Fruit fly (Drosophila melanogaster) whole organism, prepupa: ENCODE results near the gene Sulf1.

Source experiments
- Blimp-1 ChIP-seq: fragments of 200-800 bp; sonication (Bioruptor generic); optimal IDR thresholded peaks from 3 replicates; lab custom pipeline; 2017; ENCODE audit warnings: missing biosample characterization, missing genetic modification characterization, mild to moderate bottlenecking, moderate library complexity, missing genetic modification reagents
- CG10631 ChIP-seq: fragments of 200-800 bp; sonication (Bioruptor generic); optimal IDR thresholded peaks from 2 replicates; lab custom pipeline; 2016; ENCODE audit warnings: missing biosample characterization, missing genetic modification characterization
- CG10669 ChIP-seq: fragments of 200-800 bp; sonication (Bioruptor generic); optimal IDR thresholded peaks from 3 replicates; lab custom pipeline; 2018; ENCODE audit warnings: missing biosample characterization, mild to moderate bottlenecking, missing genetic modification characterization, moderate library complexity
- CG11294 ChIP-seq: fragments of 200-800 bp; sonication (Bioruptor generic); IDR thresholded peaks from 2 replicates; pipeline ENCODE4 v1.3.6; 2022; ENCODE audit warnings: missing biosample characterization, missing genetic modification characterization
- CG11762 ChIP-seq: fragments of 200-800 bp; sonication (Bioruptor generic); optimal IDR thresholded peaks from 3 replicates; lab custom pipeline; 2016; ENCODE audit warnings: missing biosample characterization, missing genetic modification characterization; ENCODE audit not compliant: insufficient read depth
- CG16779 ChIP-seq: fragments of 200-800 bp; sonication (Bioruptor generic); optimal IDR thresholded peaks from 3 replicates; lab custom pipeline; 2017; ENCODE audit warnings: missing biosample characterization, mild to moderate bottlenecking, missing genetic modification characterization
- CG3032 ChIP-seq: fragments of 200-800 bp; optimal IDR thresholded peaks from 2 replicates; lab custom pipeline; 2019; ENCODE audit warnings: missing biosample characterization, mild to moderate bottlenecking, missing genetic modification characterization, moderate library complexity
- CG31627 ChIP-seq: fragments of 200-800 bp; sonication (Bioruptor generic); optimal IDR thresholded peaks from 3 replicates; lab custom pipeline; 2016; ENCODE audit warnings: missing biosample characterization, missing genetic modification characterization
- CG32006 ChIP-seq: fragments of 200-800 bp; sonication (Bioruptor generic); optimal IDR thresholded peaks from 3 replicates; lab custom pipeline; 2017; ENCODE audit warnings: missing biosample characterization, mild to moderate bottlenecking, missing genetic modification characterization
- CG3919 ChIP-seq: fragments of 200-800 bp; sonication (Bioruptor generic); optimal IDR thresholded peaks from 3 replicates; lab custom pipeline; 2016; ENCODE audit warnings: missing biosample characterization, missing genetic modification characterization
- CG6163 ChIP-seq: fragments of 200-800 bp; sonication (Bioruptor generic); IDR thresholded peaks from 3 replicates; pipeline ENCODE4 v1.3.6; 2022; ENCODE audit warnings: missing biosample characterization, missing genetic modification characterization
- CG6276 ChIP-seq: fragments of 200-800 bp; sonication (Bioruptor generic); optimal IDR thresholded peaks from 2 replicates; lab custom pipeline; 2017; ENCODE audit warnings: missing biosample characterization, mild to moderate bottlenecking, missing genetic modification characterization
- CG6792 ChIP-seq: fragments of 200-800 bp; sonication (Bioruptor generic); optimal IDR thresholded peaks from 3 replicates; lab custom pipeline; 2016; ENCODE audit warnings: missing biosample characterization, missing genetic modification characterization
- CG7368 ChIP-seq: fragments of 200-800 bp; sonication (Bioruptor generic); optimal IDR thresholded peaks from 3 replicates; lab custom pipeline; 2016; ENCODE audit warnings: missing biosample characterization, missing genetic modification characterization
- CG8119 ChIP-seq: fragments of 200-800 bp; sonication (Bioruptor generic); IDR thresholded peaks from 3 replicates; pipeline ENCODE4 v1.3.6; 2022; ENCODE audit warnings: missing biosample characterization, missing genetic modification characterization
- CG8319 ChIP-seq: fragments of 200-800 bp; sonication (Bioruptor generic); optimal IDR thresholded peaks from 3 replicates; lab custom pipeline; 2016; ENCODE audit warnings: missing biosample characterization, missing genetic modification characterization
- CG9139 ChIP-seq: fragments of 200-800 bp; sonication (Bioruptor generic); optimal IDR thresholded peaks from 3 replicates; lab custom pipeline; 2017; ENCODE audit warnings: missing biosample characterization, mild to moderate bottlenecking, missing genetic modification characterization
- Eip78C ChIP-seq: fragments of 200-800 bp; sonication (Bioruptor generic); peaks from one replicate; lab custom pipeline; 2016; ENCODE audit warnings: missing biosample characterization, missing genetic modification characterization
- Ets21C ChIP-seq: fragments of 200-800 bp; sonication (Bioruptor generic); optimal IDR thresholded peaks from 3 replicates; lab custom pipeline; 2016; ENCODE audit warnings: missing biosample characterization, missing genetic modification characterization
- Ets96B ChIP-seq: fragments of 200-800 bp; optimal IDR thresholded peaks from 2 replicates; lab custom pipeline; 2019; ENCODE audit warnings: missing biosample characterization, mild to moderate bottlenecking, missing genetic modification characterization, moderate library complexity
- Hr4 ChIP-seq: fragments of 200-800 bp; sonication (Bioruptor generic); optimal IDR thresholded peaks from 3 replicates; lab custom pipeline; 2016; ENCODE audit warnings: missing biosample characterization, missing genetic modification characterization
- Lpt ChIP-seq: fragments of 200-800 bp; sonication (Bioruptor generic); optimal IDR thresholded peaks from 3 replicates; lab custom pipeline; 2016; ENCODE audit warnings: missing biosample characterization, missing genetic modification characterization
- OdsH ChIP-seq: fragments of 200-800 bp; sonication (Bioruptor generic); optimal IDR thresholded peaks from 3 replicates; lab custom pipeline; 2016; ENCODE audit warnings: missing biosample characterization, missing genetic modification characterization
- Sox102F ChIP-seq: fragments of 200-800 bp; sonication (Bioruptor generic); optimal IDR thresholded peaks from 2 replicates; lab custom pipeline; 2016; ENCODE audit warnings: missing biosample characterization, mild to moderate bottlenecking, missing genetic modification characterization
- Sox14 ChIP-seq: fragments of 200-800 bp; sonication (Bioruptor generic); optimal IDR thresholded peaks from 3 replicates; lab custom pipeline; 2016; ENCODE audit warnings: missing biosample characterization, missing genetic modification characterization
- Sox15 ChIP-seq: fragments of 200-800 bp; sonication (Bioruptor generic); optimal IDR thresholded peaks from 3 replicates; lab custom pipeline; 2016; ENCODE audit warnings: missing biosample characterization, missing genetic modification characterization
- acj6 ChIP-seq: fragments of 200-800 bp; sonication (Bioruptor generic); optimal IDR thresholded peaks from 3 replicates; lab custom pipeline; 2016; ENCODE audit warnings: missing biosample characterization, missing genetic modification characterization
- cyc ChIP-seq: fragments of 200-800 bp; sonication (Bioruptor generic); optimal IDR thresholded peaks from 3 replicates; lab custom pipeline; 2016; ENCODE audit warnings: missing biosample characterization, missing genetic modification characterization
- dsx ChIP-seq: fragments of 200-800 bp; optimal IDR thresholded peaks from 3 replicates; lab custom pipeline; 2019; ENCODE audit warnings: missing biosample characterization, mild to moderate bottlenecking, missing genetic modification characterization, moderate library complexity; ENCODE audit not compliant: poor library complexity, severe bottlenecking
- eg ChIP-seq: fragments of 200-800 bp; sonication (Bioruptor generic); IDR thresholded peaks from 3 replicates; pipeline ENCODE4 v1.3.6; 2022; ENCODE audit warnings: missing biosample characterization, missing genetic modification characterization
- fd85E ChIP-seq: fragments of 200-800 bp; sonication (Bioruptor generic); optimal IDR thresholded peaks from 3 replicates; lab custom pipeline; 2016; ENCODE audit warnings: missing biosample characterization, missing genetic modification characterization
- fkh ChIP-seq: fragments of 200-800 bp; sonication (Bioruptor generic); optimal IDR thresholded peaks from 3 replicates; lab custom pipeline; 2017; ENCODE audit warnings: missing biosample characterization, mild to moderate bottlenecking, missing genetic modification characterization, moderate library complexity
- lz ChIP-seq: fragments of 200-800 bp; sonication (Bioruptor generic); optimal IDR thresholded peaks from 3 replicates; lab custom pipeline; 2016; ENCODE audit warnings: missing biosample characterization, missing genetic modification characterization
- net ChIP-seq: fragments of 200-800 bp; sonication (Bioruptor generic); optimal IDR thresholded peaks from 3 replicates; lab custom pipeline; 2016; ENCODE audit warnings: missing biosample characterization, missing genetic modification characterization
- salr ChIP-seq, 2 experiments: fragments of 200-800 bp; sonication (Bioruptor generic); optimal IDR thresholded peaks; 3 replicates each; lab custom pipeline; 2016 to 2018; ENCODE audit warnings: missing biosample characterization in 2 of 2, missing genetic modification characterization in 2 of 2, mild to moderate bottlenecking in 1 of 2
- spab ChIP-seq: fragments of 200-800 bp; sonication (Bioruptor generic); optimal IDR thresholded peaks from 2 replicates; lab custom pipeline; 2017; ENCODE audit warnings: missing biosample characterization, mild to moderate bottlenecking, missing genetic modification characterization, missing genetic modification reagents
- ss ChIP-seq, 2 experiments: fragments of 200-800 bp; sonication (Bioruptor generic); optimal IDR thresholded peaks; 2 replicates in 1 of 2; 3 replicates in 1 of 2; lab custom pipeline; 2017 to 2018; ENCODE audit warnings: mild to moderate bottlenecking in 2 of 2, missing biosample characterization in 2 of 2, missing genetic modification characterization in 2 of 2, moderate library complexity in 1 of 2
- topi ChIP-seq: fragments of 200-800 bp; sonication (Bioruptor generic); optimal IDR thresholded peaks from 3 replicates; lab custom pipeline; 2016; ENCODE audit warnings: missing biosample characterization, missing genetic modification characterization
- vri ChIP-seq: fragments of 200-800 bp; sonication (Bioruptor generic); optimal IDR thresholded peaks from 3 replicates; lab custom pipeline; 2016; ENCODE audit warnings: missing biosample characterization, mild to moderate bottlenecking, missing genetic modification characterization

Sulf1 gene

DNA sequence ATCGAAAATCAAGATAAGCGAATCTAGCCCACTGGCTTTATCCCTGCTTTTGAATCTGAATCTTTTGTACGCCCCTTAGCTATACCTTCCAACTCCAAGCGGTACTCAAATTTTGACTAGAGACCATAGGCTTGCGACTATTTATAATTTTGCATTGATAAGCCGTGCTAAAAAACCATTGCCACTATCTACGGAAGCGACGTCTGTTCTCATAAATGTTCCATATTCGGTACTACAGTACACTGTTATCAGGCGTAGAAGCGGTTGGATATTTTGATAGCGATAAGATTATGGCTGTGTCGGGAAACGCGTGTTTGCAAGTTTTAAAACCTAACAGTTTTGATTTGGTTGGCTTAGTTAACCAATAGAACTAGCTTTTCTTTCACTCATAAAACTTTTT, 64.0 kb downstream of the Sulf1 start:
- TF ChIP-seq Eip78C (GFP tag; lab: Kevin White, UChicago) = no peak
- no peak for TF ChIP-seq CG16779
- TF ChIP-seq CG3919 (GFP tag; lab: Kevin White, UChicago) = no peak
- no peak for TF ChIP-seq CG31627 (GFP tag; lab: Kevin White, UChicago)
- no peak for TF ChIP-seq CG6792
- TF ChIP-seq salr (GFP tag; optimal IDR thresholded peaks at IDR 0.05; lab: Kevin White, UChicago) = no peak
- no peak for TF ChIP-seq spab (GFP tag; lab: Kevin White, UChicago)

dm6 chr3R:16274534-16274933, 64.8 kb downstream of the Sulf1 start:
- TF ChIP-seq CG10631 (GFP tag; lab: Kevin White, UChicago) = no peak
- TF ChIP-seq net (GFP tag; lab: Kevin White, UChicago) = no peak
- no peak for TF ChIP-seq Hr4
- no peak for TF ChIP-seq Lpt (GFP tag; lab: Kevin White, UChicago)
- TF ChIP-seq fd85E = no peak
- TF ChIP-seq eg (GFP tag; lab: Robert Waterston, UW) = no peak
- no peak for TF ChIP-seq CG8119 (GFP tag; lab: Robert Waterston, UW)
- no peak for TF ChIP-seq acj6 (GFP tag; lab: Kevin White, UChicago)
- TF ChIP-seq CG16779 = no peak
- no peak for TF ChIP-seq cyc (GFP tag; lab: Kevin White, UChicago)
- TF ChIP-seq CG6276 (GFP tag; lab: Kevin White, UChicago) = no peak
- peak; percentile 36 for TF ChIP-seq fkh (GFP tag; lab: Kevin White, UChicago)
- no peak for TF ChIP-seq lz (GFP tag; lab: Kevin White, UChicago)
- TF ChIP-seq dsx (GFP tag; lab: Kevin White, UChicago) = peak; percentile 5
- TF ChIP-seq Ets96B (tag; lab: Kevin White, UChicago) = no peak
- no peak for TF ChIP-seq CG32006 (GFP tag; lab: Kevin White, UChicago)
- TF ChIP-seq ss (GFP tag; optimal IDR thresholded peaks at IDR 0.05; lab: Kevin White, UChicago) = peak in 1 of 2 experiments; percentile 62
- TF ChIP-seq CG9139 (GFP tag; lab: Kevin White, UChicago) = no peak
- peak; percentile 61; the same call in 1 of the 3 replicates for TF ChIP-seq CG6163
- no peak for TF ChIP-seq Ets21C (GFP tag; lab: Kevin White, UChicago)
- TF ChIP-seq Blimp-1 (GFP tag; lab: Kevin White, UChicago) = no peak
- no peak for TF ChIP-seq Sox102F (GFP tag; lab: Kevin White, UChicago)
- no peak for TF ChIP-seq CG10669 (GFP tag; lab: Kevin White, UChicago)

DNA sequence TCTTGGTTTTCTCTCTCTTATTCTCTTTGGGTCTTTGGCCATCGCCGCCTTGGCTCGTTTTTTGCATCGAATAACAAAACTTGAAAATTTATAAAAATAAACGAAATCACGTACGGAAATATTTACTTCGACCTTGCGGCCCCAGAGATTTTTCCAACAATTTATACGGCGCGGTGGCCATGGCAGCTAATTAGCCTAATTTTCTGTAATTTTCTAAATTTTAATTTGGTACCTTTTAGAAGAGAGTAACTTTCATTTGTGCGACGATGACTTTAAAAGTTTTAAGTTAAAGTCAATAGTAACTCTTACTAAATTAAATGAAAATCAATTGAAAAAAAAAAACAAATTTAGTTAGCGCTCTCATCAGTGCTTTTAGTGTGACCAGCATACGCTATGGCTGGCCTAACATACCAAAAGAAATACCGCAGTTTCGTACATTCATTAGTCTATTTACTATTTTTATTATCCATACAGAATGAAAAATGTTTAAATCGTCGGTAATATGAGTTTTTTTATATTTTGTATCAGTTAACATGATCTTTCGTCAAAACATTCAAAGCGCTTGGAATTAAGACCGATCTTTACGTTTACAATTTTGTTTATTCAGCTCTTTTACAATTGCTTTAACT, 65.8 kb downstream of the Sulf1 start:
- TF ChIP-seq Sox15 (no peak), Ets21C (GFP tag; lab: Kevin White, UChicago) (no peak), acj6 (GFP tag; lab: Kevin White, UChicago) (no peak), topi (GFP tag; lab: Kevin White, UChicago) (no peak), eg (GFP tag; lab: Robert Waterston, UW) (no peak), vri (GFP tag; lab: Kevin White, UChicago) (no peak), CG11294 (no peak), CG7368 (GFP tag; lab: Kevin White, UChicago) (no peak), CG3032 (tag; lab: Kevin White, UChicago) (no peak), Lpt (GFP tag; lab: Kevin White, UChicago) (no peak), CG6163 (peak; percentile 24; the same call in 1 of the 3 replicates), CG8119 (GFP tag; lab: Robert Waterston, UW) (no peak), OdsH (GFP tag; lab: Kevin White, UChicago) (no peak), CG8319 (GFP tag; lab: Kevin White, UChicago) (no peak), Eip78C (GFP tag; lab: Kevin White, UChicago) (peak; percentile 76), lz (GFP tag; lab: Kevin White, UChicago) (no peak), Hr4 (no peak), fd85E (no peak), Blimp-1 (GFP tag; lab: Kevin White, UChicago) (no peak), Sox102F (GFP tag; lab: Kevin White, UChicago) (no peak), Sox14 (GFP tag; lab: Kevin White, UChicago) (peak; percentile 11), CG10631 (GFP tag; lab: Kevin White, UChicago) (no peak), CG11762 (GFP tag; lab: Kevin White, UChicago) (no peak)
